Worm (Caenorhabditis elegans): ENCODE measurements around the gene nhr-270.
A peak's percentile ranks its signal among the peaks of the same experiment; 100 is the strongest.
"Not testable (repeated sequence)": the region's sequence is repeated elsewhere in the genome, so short reads cannot be mapped to it uniquely, and the experiment has no call there.

Gene nhr-270

ce11 chrV:804485-804884 is at the start of gene nhr-270:
Gene nhr-270 (minus strand): TSS chrV:804741.
- TF ChIP-seq lin-14 (GFP tag; optimal IDR thresholded peaks at IDR 0.05) (peak; percentile 32), ztf-11 (tag; optimal IDR thresholded peaks at IDR 0.05) (no peak), alr-1 (tag; optimal IDR thresholded peaks at IDR 0.05; ENCODE audit: borderline replicate concordance) (no peak), nhr-85 (tag) (peak; percentile 41)

- no peak for TF ChIP-seq dpl-1 (GFP tag; optimal IDR thresholded peaks at IDR 0.05)
These were observed 47.6 kb upstream of the nhr-270 start, which contains the start of gene K09C6.3 for ce11 chrV:852184-852583. Gene K09C6.3 (plus strand): TSS chrV:852484.

- TF ChIP-seq ceh-82 (tag; optimal IDR thresholded peaks at IDR 0.05) = no peak
- no peak for TF ChIP-seq fos-1 (tag; optimal IDR thresholded peaks at IDR 0.05)
These were observed 45.0 kb upstream of the nhr-270 start, which contains the start of gene srbc-12 for ce11 chrV:849512-849911. Gene srbc-12 (plus strand): TSS chrV:849812.

ce11 chrV:849042-849441 is 44.5 kb upstream of the nhr-270 start:
- TF ChIP-seq efl-1 (optimal IDR thresholded peaks at IDR 0.05) (no peak), efl-1 (GFP tag; optimal IDR thresholded peaks at IDR 0.05 in 1 of 2) (peak in 1 of 2 experiments; percentile 56), nhr-84 (tag; optimal IDR thresholded peaks at IDR 0.05) (no peak), ets-5 (GFP tag; IDR thresholded peaks at IDR 0.05) (no peak), ama-1 (optimal IDR thresholded peaks at IDR 0.05) (no peak), hlh-17 (GFP tag; optimal IDR thresholded peaks at IDR 0.05; ENCODE audit: borderline replicate concordance) (no peak), nhr-28 (tag; optimal IDR thresholded peaks at IDR 0.05) (no peak), nhr-85 (tag) (peak; percentile 52), vab-15 (tag; optimal IDR thresholded peaks at IDR 0.05) (no peak), mep-1 (tag; optimal IDR thresholded peaks at IDR 0.05) (no peak), nhr-47 (tag; optimal IDR thresholded peaks at IDR 0.05) (no peak), alr-1 (tag; optimal IDR thresholded peaks at IDR 0.05; ENCODE audit: borderline replicate concordance) (no peak), lin-14 (GFP tag; optimal IDR thresholded peaks at IDR 0.05) (no peak), ztf-4 (tag; optimal IDR thresholded peaks at IDR 0.05) (no peak), Y116A8C.19 (tag; optimal IDR thresholded peaks at IDR 0.05; ENCODE audit: borderline replicate concordance) (no peak), unc-98 (GFP tag; IDR thresholded peaks at IDR 0.05) (no peak)

ce11 chrV:847521-847920 is 43.0 kb upstream of the nhr-270 start, which contains the start of gene srbc-13:
Gene srbc-13 (plus strand): TSS chrV:847821.
- TF ChIP-seq aha-1 (tag; optimal IDR thresholded peaks at IDR 0.05) (no peak), lin-39 (tag; optimal IDR thresholded peaks at IDR 0.05) (no peak), nhr-77 (tag; optimal IDR thresholded peaks at IDR 0.05) (no peak), mdl-1 (tag; optimal IDR thresholded peaks at IDR 0.05) (no peak), dpl-1 (GFP tag; optimal IDR thresholded peaks at IDR 0.05) (no peak), nhr-47 (tag; optimal IDR thresholded peaks at IDR 0.05) (no peak), hlh-4 (tag; optimal IDR thresholded peaks at IDR 0.05) (no peak), mep-1 (tag; optimal IDR thresholded peaks at IDR 0.05) (no peak), tlp-1 (tag; optimal IDR thresholded peaks at IDR 0.05) (no peak), ama-1 (optimal IDR thresholded peaks at IDR 0.05) (no peak)

- TF ChIP-seq nhr-11 (tag; optimal IDR thresholded peaks at IDR 0.05); alr-1 (tag; optimal IDR thresholded peaks at IDR 0.05; ENCODE audit: borderline replicate concordance); snu-23 (GFP tag; optimal IDR thresholded peaks at IDR 0.05): not testable (repeated sequence)
These were observed 38.6 kb upstream of the nhr-270 start, which contains the start of gene K09C6.8 for ce11 chrV:843118-843517. Gene K09C6.8 (minus strand): TSS chrV:843218.

- TF ChIP-seq ceh-8 (GFP tag; optimal IDR thresholded peaks at IDR 0.05) = peak; percentile 65
- no peak for TF ChIP-seq ztf-11 (tag; optimal IDR thresholded peaks at IDR 0.05)
- TF ChIP-seq nhr-19 (GFP tag; conservative IDR thresholded peaks at IDR 0.05) = no peak
- TF ChIP-seq zip-4 (GFP tag; optimal IDR thresholded peaks at IDR 0.05) = no peak
These were observed 38.1 kb upstream of the nhr-270 start for ce11 chrV:842611-843010.
